Worm (Caenorhabditis elegans): ENCODE data around the gene kvs-2.

ce11 chrV:10683458-10683857 is 47.6 kb downstream of the kvs-2 start:
- TF ChIP-seq ztf-26 (tag; optimal IDR thresholded peaks at IDR 0.05) (no peak), tbp1 (GFP tag; optimal IDR thresholded peaks at IDR 0.05) (no peak), zim-3 (tag; optimal IDR thresholded peaks at IDR 0.05) (no peak), lag-1 (GFP tag; IDR thresholded peaks at IDR 0.05) (no peak), B0035.1 (tag; optimal IDR thresholded peaks at IDR 0.05) (no peak), attf-3 (GFP tag; conservative IDR thresholded peaks at IDR 0.05) (no peak), mxl-1 (tag; optimal IDR thresholded peaks at IDR 0.05) (no peak), nhr-80 (tag; optimal IDR thresholded peaks at IDR 0.05) (no peak)
